Fruit fly (Drosophila melanogaster): ENCODE results near the gene Ets65A.

dm6 chr3L:6138018-6138417 lies 40.6 kb downstream of the Ets65A start, which contains the start of gene Lcp65Ae:
- no peak for TF ChIP-seq psq (optimal IDR thresholded peaks at IDR 0.05)
- TF ChIP-seq Myc (optimal IDR thresholded peaks at IDR 0.05) = no peak
- no peak for TF ChIP-seq h (optimal IDR thresholded peaks at IDR 0.05)
- TF ChIP-seq insv (optimal IDR thresholded peaks at IDR 0.05) = no peak
